Fruit fly (Drosophila melanogaster): ENCODE measurements around the gene ICA69.

The ICA69 gene

DNA sequence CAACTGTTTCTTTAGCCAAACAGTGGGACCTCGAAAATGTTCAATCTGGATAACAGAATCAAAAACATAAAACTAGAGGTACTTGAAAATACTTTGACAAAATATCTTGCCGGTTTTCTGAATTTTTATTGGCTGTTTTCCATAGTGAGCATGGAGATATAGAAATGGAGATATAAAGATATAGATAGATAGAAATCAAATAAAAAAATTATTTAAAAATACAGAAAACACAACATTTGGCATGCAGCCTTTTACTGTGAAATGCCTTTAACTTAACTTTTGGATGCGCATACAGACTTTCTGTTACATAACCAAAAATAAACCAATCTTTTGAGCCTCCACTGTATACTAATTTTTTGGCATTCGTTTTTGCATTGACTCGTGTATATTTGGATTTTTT is 30.8 kb upstream of the ICA69 start (continued):
- no peak for TF ChIP-seq ss (GFP tag; optimal IDR thresholded peaks at IDR 0.05)
- TF ChIP-seq fd85E (GFP tag; optimal IDR thresholded peaks at IDR 0.05) = no peak
- no peak for TF ChIP-seq salr (GFP tag; optimal IDR thresholded peaks at IDR 0.05)
- TF ChIP-seq Hr39 (GFP tag; optimal IDR thresholded peaks at IDR 0.05) = peak; percentile 42
- TF ChIP-seq Blimp-1 (GFP tag; optimal IDR thresholded peaks at IDR 0.05) = no peak
- TF ChIP-seq CG6808 (GFP tag; optimal IDR thresholded peaks at IDR 0.05) = no peak
- peak; percentile 46 for TF ChIP-seq topi (GFP tag; optimal IDR thresholded peaks at IDR 0.05)
- peak; percentile 4 for TF ChIP-seq net (GFP tag; optimal IDR thresholded peaks at IDR 0.05)
- TF ChIP-seq CG3919 (GFP tag; optimal IDR thresholded peaks at IDR 0.05) = no peak
- TF ChIP-seq esn (GFP tag; optimal IDR thresholded peaks at IDR 0.05) = peak; percentile 50
- TF ChIP-seq CG4318 (GFP tag; optimal IDR thresholded peaks at IDR 0.05) = no peak
- no peak for TF ChIP-seq CG6163 (GFP tag; IDR thresholded peaks at IDR 0.05)
- peak; percentile 51 for TF ChIP-seq Sox102F (GFP tag; optimal IDR thresholded peaks at IDR 0.05)
- no peak for TF ChIP-seq Gug (GFP tag; IDR thresholded peaks at IDR 0.05)
- peak; percentile 59 for TF ChIP-seq Met (GFP tag; optimal IDR thresholded peaks at IDR 0.05)
- TF ChIP-seq Eip78C (GFP tag) = peak; percentile 54
- peak; percentile 80 for TF ChIP-seq svp (GFP tag)
- peak; percentile 26 for TF ChIP-seq CG6276 (GFP tag; optimal IDR thresholded peaks at IDR 0.05)
- no peak for TF ChIP-seq Eip93F (GFP tag; optimal IDR thresholded peaks at IDR 0.05)

DNA sequence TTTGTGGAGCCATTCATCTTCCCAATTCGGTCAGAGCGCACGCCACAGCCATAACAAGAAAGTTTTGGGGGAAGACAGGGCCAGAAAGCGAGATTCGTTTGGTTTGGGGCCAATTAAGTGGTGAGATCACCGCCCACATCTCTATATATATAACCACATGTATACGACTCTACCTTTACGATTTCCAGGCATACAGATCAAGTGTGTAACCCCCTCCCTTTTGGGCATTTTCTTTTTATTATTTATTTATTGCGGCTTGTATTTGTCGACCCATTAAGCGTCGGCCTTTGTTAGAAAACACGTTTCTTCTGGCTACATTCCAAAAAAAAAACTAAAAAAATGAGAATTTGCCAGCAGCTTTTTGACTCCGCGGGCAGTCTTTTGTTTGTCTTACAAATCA is 29.9 kb upstream of the ICA69 start:
- TF ChIP-seq Eip78C (GFP tag) (no peak), Smox (GFP tag; optimal IDR thresholded peaks at IDR 0.05) (no peak), fkh (GFP tag; optimal IDR thresholded peaks at IDR 0.05) (peak; percentile 44), CG4318 (GFP tag; optimal IDR thresholded peaks at IDR 0.05) (no peak)

DNA sequence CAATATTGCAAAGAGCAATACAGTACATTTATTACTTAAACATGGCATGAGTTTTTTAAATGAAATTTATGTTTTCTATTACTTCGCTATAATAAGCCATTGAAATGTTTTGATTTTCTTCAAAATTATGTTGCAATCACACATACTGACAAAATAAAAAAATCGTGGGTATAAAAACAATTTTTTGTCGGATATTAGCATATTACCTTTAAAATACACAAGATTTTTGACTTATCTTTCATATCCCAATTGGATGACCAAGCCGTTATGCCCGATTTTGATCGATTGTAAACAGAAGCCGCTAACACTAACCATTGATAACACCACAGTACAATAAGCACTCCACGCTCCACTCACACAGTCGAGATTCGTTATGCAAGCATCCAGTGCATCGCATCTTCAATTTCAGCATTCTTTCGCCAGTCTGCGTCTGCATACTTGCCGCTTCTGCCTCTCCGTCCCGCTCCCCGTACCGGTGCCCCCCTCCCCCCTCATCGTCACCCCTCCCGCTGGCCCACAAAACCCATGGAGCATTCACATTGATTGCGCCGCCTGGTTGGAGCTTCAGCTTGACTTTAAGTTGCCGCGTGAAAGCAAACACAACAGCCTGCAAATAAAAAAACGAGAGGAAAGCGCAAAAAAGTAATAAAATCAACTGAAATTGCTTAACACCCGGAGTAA is 26.8 kb upstream of the ICA69 start:
- TF ChIP-seq fd85E (GFP tag; optimal IDR thresholded peaks at IDR 0.05) (no peak), salr (GFP tag; optimal IDR thresholded peaks at IDR 0.05) (peak in 1 of 2 experiments; percentile 34), topi (GFP tag; optimal IDR thresholded peaks at IDR 0.05) (no peak), CG32006 (GFP tag; optimal IDR thresholded peaks at IDR 0.05) (peak; percentile 67), Ets21C (GFP tag; optimal IDR thresholded peaks at IDR 0.05) (no peak), CG15336 (GFP tag; IDR thresholded peaks at IDR 0.05) (0 out of 2 replicates have a peak, but pooled peaks have one; percentile 32), CG8319 (GFP tag; optimal IDR thresholded peaks at IDR 0.05) (no peak), CG8632 (GFP tag; optimal IDR thresholded peaks at IDR 0.05) (no peak), eg (GFP tag; IDR thresholded peaks at IDR 0.05) (0 out of 3 replicates have a peak, but pooled peaks have one; percentile 39), CG6276 (GFP tag; optimal IDR thresholded peaks at IDR 0.05) (peak; percentile 47), CG11902 (GFP tag; optimal IDR thresholded peaks at IDR 0.05) (no peak), Hr39 (GFP tag; optimal IDR thresholded peaks at IDR 0.05) (peak; percentile 24), CG6163 (GFP tag; IDR thresholded peaks at IDR 0.05) (peak; percentile 49; the same call in 2 of the 3 replicates), OdsH (GFP tag; optimal IDR thresholded peaks at IDR 0.05) (peak; percentile 15), Met (GFP tag; optimal IDR thresholded peaks at IDR 0.05) (peak; percentile 19), cyc (GFP tag; optimal IDR thresholded peaks at IDR 0.05) (no peak), Eip93F (GFP tag; optimal IDR thresholded peaks at IDR 0.05) (no peak), CG8119 (GFP tag; IDR thresholded peaks at IDR 0.05) (no peak), spab (GFP tag; optimal IDR thresholded peaks at IDR 0.05) (no peak), svp (GFP tag) (peak; percentile 57), lz (GFP tag; optimal IDR thresholded peaks at IDR 0.05) (peak; percentile 5), Hr4 (GFP tag; optimal IDR thresholded peaks at IDR 0.05) (peak; percentile 55), CG1621 (tag; optimal IDR thresholded peaks at IDR 0.05) (peak; percentile 16), Ets96B (tag; optimal IDR thresholded peaks at IDR 0.05) (no peak), fd59A (GFP tag; optimal IDR thresholded peaks at IDR 0.05) (no peak), dsx (GFP tag; optimal IDR thresholded peaks at IDR 0.05; ENCODE audit: poor library complexity, severe bottlenecking) (peak; percentile 37), CG6808 (GFP tag; optimal IDR thresholded peaks at IDR 0.05) (peak; percentile 28), pdm3 (GFP tag; optimal IDR thresholded peaks at IDR 0.05) (peak; percentile 31), CG6792 (GFP tag; optimal IDR thresholded peaks at IDR 0.05) (no peak), fkh (GFP tag; optimal IDR thresholded peaks at IDR 0.05) (no peak), dac (GFP tag; optimal IDR thresholded peaks at IDR 0.05) (no peak), CG34406 (GFP tag; optimal IDR thresholded peaks at IDR 0.05) (peak; percentile 8), acj6 (GFP tag; optimal IDR thresholded peaks at IDR 0.05) (no peak), esn (GFP tag; optimal IDR thresholded peaks at IDR 0.05) (peak; percentile 26), CG4318 (GFP tag; optimal IDR thresholded peaks at IDR 0.05) (no peak), Gug (GFP tag; IDR thresholded peaks at IDR 0.05) (no peak), Smox (GFP tag; optimal IDR thresholded peaks at IDR 0.05) (peak; percentile 22), CG16779 (tag; optimal IDR thresholded peaks at IDR 0.05) (no peak)

All from whole organism, prepupa.